Fruit fly (Drosophila melanogaster) whole organism, embryonic: Measurements from ENCODE around the gene dbo.

Source experiments
- CG10431 ChIP-seq: fragments of 200-800 bp; sonication (Bioruptor generic); optimal IDR thresholded peaks from 3 replicates; lab custom pipeline; 2018; ENCODE audit warnings: missing biosample characterization, mild to moderate bottlenecking, missing genetic modification characterization
- CG10959 ChIP-seq: fragments of 200-800 bp; sonication (Bioruptor generic); IDR thresholded peaks from 2 replicates; pipeline ENCODE4 v1.3.6; 2022; ENCODE audit warnings: missing biosample characterization, missing genetic modification characterization
- CG13287 ChIP-seq: fragments of 200-800 bp; sonication (Bioruptor generic); IDR thresholded peaks from 2 replicates; pipeline ENCODE4 v1.3.6; 2022; ENCODE audit warnings: missing biosample characterization, missing genetic modification characterization; ENCODE audit not compliant: partially characterized antibody
- CG15479 ChIP-seq: fragments of 200-800 bp; sonication (Bioruptor generic); optimal IDR thresholded peaks from 3 replicates; lab custom pipeline; 2019; ENCODE audit warnings: missing biosample characterization, mild to moderate bottlenecking, missing genetic modification characterization, moderate library complexity
- CG6854 ChIP-seq: fragments of 200-800 bp; sonication (Bioruptor generic); optimal IDR thresholded peaks from 3 replicates; lab custom pipeline; 2017; ENCODE audit warnings: missing biosample characterization, mild to moderate bottlenecking, missing genetic modification characterization
- Gsc ChIP-seq: fragments of 200-800 bp; sonication (Bioruptor generic); IDR thresholded peaks from 2 replicates; pipeline ENCODE4 v1.3.6; 2022; ENCODE audit warnings: missing biosample characterization, missing genetic modification characterization
- Usf ChIP-seq: fragments of 200-800 bp; sonication (Bioruptor generic); optimal IDR thresholded peaks from 2 replicates; lab custom pipeline; 2017; ENCODE audit warnings: missing genotype, missing biosample characterization, missing genetic modification characterization
- ato ChIP-seq: fragments of 200-800 bp; sonication (Bioruptor generic); IDR thresholded peaks from 2 replicates; pipeline ENCODE4 v1.3.6; 2022; ENCODE audit warnings: missing biosample characterization, missing genetic modification characterization; ENCODE audit not compliant: partially characterized antibody
- cas ChIP-seq: fragments of 200-800 bp; sonication (Bioruptor generic); IDR thresholded peaks from 2 replicates; pipeline ENCODE4 v1.3.6; 2022; ENCODE audit warnings: missing biosample characterization, missing genetic modification characterization
- crc ChIP-seq: fragments of 200-800 bp; sonication (Bioruptor generic); optimal IDR thresholded peaks from 2 replicates; lab custom pipeline; 2016; ENCODE audit warnings: missing biosample characterization, missing genetic modification characterization
- fd3F ChIP-seq: fragments of 200-800 bp; sonication (Bioruptor generic); optimal IDR thresholded peaks from 2 replicates; lab custom pipeline; 2018; ENCODE audit warnings: missing biosample characterization, mild to moderate bottlenecking, missing genetic modification characterization, moderate library complexity
- hth ChIP-seq: fragments of >200 bp; optimal IDR thresholded peaks from 2 replicates; lab custom pipeline; 2017; ENCODE audit warnings: inconsistent platforms
- jing ChIP-seq: fragments of 200-800 bp; sonication (Bioruptor generic); optimal IDR thresholded peaks from 2 replicates; lab custom pipeline; 2018; ENCODE audit warnings: missing biosample characterization, mild to moderate bottlenecking, missing genetic modification characterization
- stc ChIP-seq: fragments of 200-800 bp; sonication (Bioruptor generic); IDR thresholded peaks from 2 replicates; pipeline ENCODE4 v1.3.6; 2022; ENCODE audit warnings: missing biosample characterization, missing genetic modification characterization

- TF ChIP-seq jing (no peak), Usf (GFP tag; lab: Kevin White, UChicago) (peak; percentile 5), CG6854 (GFP tag; lab: Kevin White, UChicago) (no peak), hth (lab: Kevin White, UChicago) (no peak), ato (GFP tag; lab: Robert Waterston, UW) (no peak), cas (GFP tag; lab: Robert Waterston, UW) (no peak), CG10959 (GFP tag; lab: Robert Waterston, UW) (no peak), Gsc (GFP tag; lab: Robert Waterston, UW) (no peak), stc (GFP tag; lab: Robert Waterston, UW) (no peak), CG10431 (GFP tag; lab: Kevin White, UChicago) (no peak), crc (GFP tag; lab: Kevin White, UChicago) (no peak), CG15479 (no peak), CG13287 (GFP tag; lab: Robert Waterston, UW) (no peak), fd3F (no peak)
Measured at dm6 chr3L:15847655-15848054, 21.0 kb downstream of the dbo start.
